Worm (Caenorhabditis elegans): ENCODE measurements around the gene sphk-1.

The sphk-1 gene

DNA sequence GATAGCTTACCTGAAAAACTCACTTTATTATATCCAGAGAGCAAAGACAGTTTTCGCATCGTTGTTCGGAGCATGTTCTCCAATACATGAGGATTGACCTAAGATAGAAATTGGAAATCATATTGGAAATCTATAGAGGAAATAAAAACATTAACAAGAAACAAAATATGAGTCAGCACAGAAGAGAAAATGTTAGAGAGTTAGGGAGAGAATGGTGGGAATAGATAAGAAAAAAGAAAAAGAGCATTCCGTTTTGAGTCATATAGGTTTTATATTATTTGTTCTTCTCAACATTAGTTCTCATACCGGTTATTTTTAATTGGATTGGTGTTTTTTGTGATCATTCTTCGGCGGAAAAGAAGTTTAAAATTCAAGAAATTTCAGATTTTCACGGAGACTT, 16.6 kb downstream of the sphk-1 start, which contains the start of gene hgap-2:
TSS of gene hgap-2 (minus strand) at position 101 of the 400 bp plus-strand sequence.
- peak; percentile 53 for TF ChIP-seq fos-1 (tag; optimal IDR thresholded peaks at IDR 0.05)
- no peak for TF ChIP-seq snpc-4 (tag; optimal IDR thresholded peaks at IDR 0.05)
- no peak for TF ChIP-seq ceh-16 (tag; optimal IDR thresholded peaks at IDR 0.05)
- TF ChIP-seq unc-39 (tag; optimal IDR thresholded peaks at IDR 0.05) = no peak

DNA sequence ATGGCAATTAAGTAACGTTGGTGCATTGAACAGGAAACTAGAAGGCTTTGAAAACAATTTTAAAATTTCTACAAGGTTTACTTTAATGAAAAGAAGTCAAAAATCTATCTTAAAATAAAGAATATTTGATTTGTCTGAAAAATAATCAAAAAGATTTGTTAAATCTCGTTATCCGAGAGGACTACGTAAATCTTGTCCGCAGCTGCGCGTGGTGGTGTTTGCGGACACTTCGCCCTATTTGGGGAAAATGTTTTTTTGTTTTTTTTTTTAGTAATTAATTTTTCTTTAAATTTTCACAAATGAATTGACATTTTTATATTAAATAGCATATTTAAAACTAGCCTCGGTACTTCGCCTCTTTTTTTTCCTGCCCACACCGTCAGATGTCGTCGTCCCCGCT, 17.5 kb downstream of the sphk-1 start:
- TF ChIP-seq ceh-16 (tag; optimal IDR thresholded peaks at IDR 0.05) = no peak
- TF ChIP-seq dmd-4 (tag; optimal IDR thresholded peaks at IDR 0.05) = no peak
- TF ChIP-seq ZK546.5 (tag; optimal IDR thresholded peaks at IDR 0.05) = no peak
- no peak for TF ChIP-seq nhr-23 (tag; optimal IDR thresholded peaks at IDR 0.05)
- TF ChIP-seq ama-1 (optimal IDR thresholded peaks at IDR 0.05) = no peak
- no peak for TF ChIP-seq ceh-82 (tag; optimal IDR thresholded peaks at IDR 0.05)
- no peak for TF ChIP-seq sma-3 (GFP tag; optimal IDR thresholded peaks at IDR 0.05)
- TF ChIP-seq unc-39 (tag; optimal IDR thresholded peaks at IDR 0.05) = no peak
- TF ChIP-seq nhr-237 (tag; optimal IDR thresholded peaks at IDR 0.05) = no peak
- TF ChIP-seq skn-1 (tag; optimal IDR thresholded peaks at IDR 0.05) = no peak
- TF ChIP-seq unc-62 (GFP tag; optimal IDR thresholded peaks at IDR 0.05) = no peak
- TF ChIP-seq sma-9 (GFP tag; optimal IDR thresholded peaks at IDR 0.05) = peak; percentile 49
- TF ChIP-seq sma-9 (tag; optimal IDR thresholded peaks at IDR 0.05) = no peak
- peak; percentile 71 for TF ChIP-seq unc-55 (GFP tag; optimal IDR thresholded peaks at IDR 0.05)
- TF ChIP-seq peb-1 (tag; optimal IDR thresholded peaks at IDR 0.05) = no peak
- TF ChIP-seq ztf-1 (GFP tag; conservative IDR thresholded peaks at IDR 0.05) = no peak
- TF ChIP-seq lin-11 (tag; optimal IDR thresholded peaks at IDR 0.05) = no peak
- TF ChIP-seq F13H6.1 (tag; optimal IDR thresholded peaks at IDR 0.05) = no peak
- TF ChIP-seq Y55F3AM.14 (GFP tag; optimal IDR thresholded peaks at IDR 0.05) = no peak
- TF ChIP-seq crh-2 (tag; optimal IDR thresholded peaks at IDR 0.05) = peak; percentile 59
- no peak for TF ChIP-seq nhr-11 (tag; optimal IDR thresholded peaks at IDR 0.05)
- TF ChIP-seq nhr-10 (tag; optimal IDR thresholded peaks at IDR 0.05) = no peak
- TF ChIP-seq ztf-4 (tag; optimal IDR thresholded peaks at IDR 0.05) = no peak
- TF ChIP-seq mdl-1 (tag; optimal IDR thresholded peaks at IDR 0.05) = no peak
- TF ChIP-seq elt-1 (tag; optimal IDR thresholded peaks at IDR 0.05) = no peak
- TF ChIP-seq nhr-129 (tag; optimal IDR thresholded peaks at IDR 0.05) = no peak
- peak; percentile 72 for TF ChIP-seq lin-13 (GFP tag; optimal IDR thresholded peaks at IDR 0.05)
- TF ChIP-seq lsy-2 (tag; optimal IDR thresholded peaks at IDR 0.05) = peak; percentile 38 to 79
- TF ChIP-seq snpc-4 (tag; optimal IDR thresholded peaks at IDR 0.05) = no peak
- TF ChIP-seq R02D3.7 (tag; optimal IDR thresholded peaks at IDR 0.05) = no peak
- no peak for TF ChIP-seq nhr-77 (tag; optimal IDR thresholded peaks at IDR 0.05)
- TF ChIP-seq C34F6.9 (tag; optimal IDR thresholded peaks at IDR 0.05) = peak; percentile 84
- no peak for TF ChIP-seq nhr-21 (tag; optimal IDR thresholded peaks at IDR 0.05)
- TF ChIP-seq nhr-6 (tag; optimal IDR thresholded peaks at IDR 0.05) = no peak
- no peak for TF ChIP-seq zag-1 (tag; optimal IDR thresholded peaks at IDR 0.05)
- no peak for TF ChIP-seq nhr-25 (tag; optimal IDR thresholded peaks at IDR 0.05)
- no peak for TF ChIP-seq ztf-11 (tag; optimal IDR thresholded peaks at IDR 0.05)
- no peak for TF ChIP-seq mab-5 (tag; optimal IDR thresholded peaks at IDR 0.05)
- TF ChIP-seq egl-27 (tag; optimal IDR thresholded peaks at IDR 0.05) = no peak
- TF ChIP-seq mbf-1 (tag; optimal IDR thresholded peaks at IDR 0.05) = no peak
- no peak for TF ChIP-seq gmeb-1 (tag; optimal IDR thresholded peaks at IDR 0.05)
- TF ChIP-seq alr-1 (tag; optimal IDR thresholded peaks at IDR 0.05) = no peak
- peak; percentile 14 for TF ChIP-seq fos-1 (tag; optimal IDR thresholded peaks at IDR 0.05)
- no peak for TF ChIP-seq lin-39 (tag; optimal IDR thresholded peaks at IDR 0.05)
- TF ChIP-seq blmp-1 (tag; optimal IDR thresholded peaks at IDR 0.05; ENCODE audit: insufficient read depth) = no peak

DNA sequence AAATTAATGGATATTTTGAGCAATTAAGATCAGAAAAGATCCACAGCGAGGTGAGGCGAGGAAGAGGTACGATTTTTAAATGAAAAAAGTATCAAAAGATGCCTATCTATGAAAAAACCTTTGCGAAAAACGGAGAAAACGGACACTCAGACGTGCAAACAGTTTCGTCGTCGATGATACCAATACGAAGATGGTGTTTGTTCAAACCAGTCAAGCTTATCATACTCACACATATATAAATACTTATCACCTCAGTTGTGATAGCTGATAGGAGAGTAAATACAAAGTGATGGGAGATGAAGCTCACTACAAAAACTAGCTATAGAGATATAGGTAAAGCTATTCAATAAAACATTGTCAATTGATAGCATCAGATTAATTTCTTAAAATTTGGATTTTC, 21.7 kb downstream of the sphk-1 start:
- TF ChIP-seq fos-1 (tag; optimal IDR thresholded peaks at IDR 0.05) (peak; percentile 40), mbf-1 (tag; optimal IDR thresholded peaks at IDR 0.05) (no peak)
